Worm (Caenorhabditis elegans): ENCODE data around the gene Y43F4B.10.

Y43F4B.10 gene

ce11 chrIII:13346785-13347184 is 32.9 kb downstream of the Y43F4B.10 start, which contains the start of gene mtm-6:
Gene mtm-6 (plus strand): TSS chrIII:13347085.
- TF ChIP-seq F16B12.6 (tag; optimal IDR thresholded peaks at IDR 0.05) (peak; percentile 70), jun-1 (tag; optimal IDR thresholded peaks at IDR 0.05) (no peak), ama-1 (optimal IDR thresholded peaks at IDR 0.05) (no peak), lin-15B (tag; optimal IDR thresholded peaks at IDR 0.05) (no peak), zip-4 (GFP tag; optimal IDR thresholded peaks at IDR 0.05) (no peak), fkh-8 (tag; optimal IDR thresholded peaks at IDR 0.05) (no peak), unc-86 (tag; optimal IDR thresholded peaks at IDR 0.05) (no peak), skn-1 (tag; optimal IDR thresholded peaks at IDR 0.05) (no peak), lin-35 (GFP tag; optimal IDR thresholded peaks at IDR 0.05) (no peak), nhr-20 (tag; optimal IDR thresholded peaks at IDR 0.05) (no peak), lsy-2 (tag; optimal IDR thresholded peaks at IDR 0.05) (peak in 1 of 2 experiments; percentile 23), efl-1 (optimal IDR thresholded peaks at IDR 0.05) (no peak), efl-1 (GFP tag; optimal IDR thresholded peaks at IDR 0.05 in 1 of 2) (no peak), ztf-4 (tag; optimal IDR thresholded peaks at IDR 0.05) (no peak), hpl-2 (GFP tag; optimal IDR thresholded peaks at IDR 0.05) (no peak)

ce11 chrIII:13347782-13348327 is 34.0 kb downstream of the Y43F4B.10 start:
- TF ChIP-seq fkh-8 (tag; optimal IDR thresholded peaks at IDR 0.05), result peak; percentile 9
- TF ChIP-seq efl-3 (GFP tag; optimal IDR thresholded peaks at IDR 0.05), result no peak
- peak; percentile 11 for TF ChIP-seq nhr-47 (tag; optimal IDR thresholded peaks at IDR 0.05)
- TF ChIP-seq sptf-1 (tag; optimal IDR thresholded peaks at IDR 0.05), result no peak
- TF ChIP-seq nhr-90 (tag; optimal IDR thresholded peaks at IDR 0.05; ENCODE audit: poor library complexity), result no peak
- TF ChIP-seq swsn-7 (tag; optimal IDR thresholded peaks at IDR 0.05), result peak; percentile 0
- peak in 1 of 2 experiments; percentile 3 for TF ChIP-seq efl-1 (optimal IDR thresholded peaks at IDR 0.05)
- TF ChIP-seq efl-1 (GFP tag; optimal IDR thresholded peaks at IDR 0.05 in 1 of 2), result no peak
- peak; percentile 77 for TF ChIP-seq lin-14 (GFP tag; optimal IDR thresholded peaks at IDR 0.05)
- no peak for TF ChIP-seq grh-1 (GFP tag; IDR thresholded peaks at IDR 0.05)
- TF ChIP-seq ztf-11 (tag; optimal IDR thresholded peaks at IDR 0.05), result no peak
- TF ChIP-seq ceh-82 (tag; optimal IDR thresholded peaks at IDR 0.05), result peak in 2 of 3 experiments; percentile 7 to 48
- TF ChIP-seq nhr-11 (tag; optimal IDR thresholded peaks at IDR 0.05), result no peak
- peak; percentile 28 for TF ChIP-seq tbx-2 (tag; optimal IDR thresholded peaks at IDR 0.05)
- TF ChIP-seq ceh-8 (GFP tag; optimal IDR thresholded peaks at IDR 0.05), result no peak
- no peak for TF ChIP-seq unc-130 (tag; optimal IDR thresholded peaks at IDR 0.05)
- TF ChIP-seq nhr-20 (tag; optimal IDR thresholded peaks at IDR 0.05), result no peak
- TF ChIP-seq dsc-1 (tag; optimal IDR thresholded peaks at IDR 0.05), result peak; percentile 66
- TF ChIP-seq isw-1 (GFP tag; IDR thresholded peaks at IDR 0.05), result 0 out of 2 replicates have a peak, but pooled peaks have one; percentile 12
- TF ChIP-seq nhr-28 (tag; optimal IDR thresholded peaks at IDR 0.05), result no peak
- peak; percentile 33 for TF ChIP-seq nhr-71 (tag; optimal IDR thresholded peaks at IDR 0.05)
- no peak for TF ChIP-seq F16B12.6 (tag; optimal IDR thresholded peaks at IDR 0.05)
- peak in 1 of 2 experiments; percentile 18 for TF ChIP-seq lsy-2 (tag; optimal IDR thresholded peaks at IDR 0.05)
- TF ChIP-seq fkh-10 (GFP tag; optimal IDR thresholded peaks at IDR 0.05), result no peak
- TF ChIP-seq fkh-4 (tag; optimal IDR thresholded peaks at IDR 0.05; ENCODE audit: borderline replicate concordance), result peak; percentile 1
- no peak for TF ChIP-seq zag-1 (tag; optimal IDR thresholded peaks at IDR 0.05)
- TF ChIP-seq ceh-63 (GFP tag; optimal IDR thresholded peaks at IDR 0.05), result no peak
- TF ChIP-seq zip-4 (GFP tag; optimal IDR thresholded peaks at IDR 0.05), result no peak
- TF ChIP-seq pax-3 (tag; optimal IDR thresholded peaks at IDR 0.05), result no peak
- no peak for TF ChIP-seq snpc-4 (tag; optimal IDR thresholded peaks at IDR 0.05)
- TF ChIP-seq nhr-85 (tag), result no peak

DNA sequence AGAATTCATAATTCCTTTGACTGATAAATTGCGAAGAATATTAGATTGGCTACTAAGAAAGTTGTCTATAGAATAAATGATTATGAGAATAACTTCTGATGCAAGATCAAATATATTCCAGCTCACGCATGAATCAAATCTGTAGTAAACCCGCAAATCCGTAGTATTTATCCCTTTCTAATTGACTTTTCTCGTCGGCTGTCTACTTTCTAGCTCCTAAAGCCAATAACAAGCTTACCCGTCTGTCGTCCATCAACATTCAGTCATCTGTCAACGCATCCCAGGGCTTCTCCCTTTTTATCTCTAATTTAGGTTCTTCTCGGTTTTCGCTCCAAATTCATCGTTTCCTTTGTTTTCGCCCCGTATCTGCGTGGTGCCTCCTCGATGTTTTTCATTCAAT is 35.0 kb downstream of the Y43F4B.10 start:
- TF ChIP-seq nhr-47 (tag; optimal IDR thresholded peaks at IDR 0.05) (peak; percentile 28), ceh-8 (GFP tag; optimal IDR thresholded peaks at IDR 0.05) (no peak), nhr-12 (tag; optimal IDR thresholded peaks at IDR 0.05) (no peak), dsc-1 (tag; optimal IDR thresholded peaks at IDR 0.05) (peak; percentile 78), ceh-82 (tag; optimal IDR thresholded peaks at IDR 0.05) (peak in 1 of 3 experiments; percentile 6), fkh-8 (tag; optimal IDR thresholded peaks at IDR 0.05) (peak; percentile 21), nhr-20 (tag; optimal IDR thresholded peaks at IDR 0.05) (no peak), nhr-71 (tag; optimal IDR thresholded peaks at IDR 0.05) (peak; percentile 10)
